Fruit fly (Drosophila melanogaster): Measurements from ENCODE around the gene CG13625.

The CG13625 gene

dm6 chr3R:24555150-24555549 is 29.8 kb downstream of the CG13625 start (continued):
- TF ChIP-seq cg (GFP tag; optimal IDR thresholded peaks at IDR 0.05) (no peak), Ptx1 (GFP tag; IDR thresholded peaks at IDR 0.05) (no peak), chif (GFP tag; optimal IDR thresholded peaks at IDR 0.05) (no peak), CG15514 (GFP tag; optimal IDR thresholded peaks at IDR 0.05) (no peak), stc (GFP tag; IDR thresholded peaks at IDR 0.05) (no peak), CG7963 (GFP tag; IDR thresholded peaks at IDR 0.05; ENCODE audit: partially characterized antibody) (peak; percentile 50; the same call in 1 of the 3 replicates), CG13287 (GFP tag; IDR thresholded peaks at IDR 0.05; ENCODE audit: partially characterized antibody) (no peak), amos (GFP tag; IDR thresholded peaks at IDR 0.05; ENCODE audit: partially characterized antibody) (peak; percentile 82; the same call in 1 of the 2 replicates), Pdp1 (GFP tag; optimal IDR thresholded peaks at IDR 0.05) (peak in 1 of 2 experiments; percentile 69), CG14860 (GFP tag; IDR thresholded peaks at IDR 0.05; ENCODE audit: partially characterized antibody) (peak; percentile 58; the same call in 1 of the 3 replicates), CG16813 (GFP tag; IDR thresholded peaks at IDR 0.05; ENCODE audit: partially characterized antibody) (peak; percentile 83), mld (GFP tag; IDR thresholded peaks at IDR 0.05; ENCODE audit: partially characterized antibody) (peak; percentile 83; the same call in 2 of the 3 replicates), CG17361 (GFP tag; IDR thresholded peaks at IDR 0.05) (no peak)

DNA sequence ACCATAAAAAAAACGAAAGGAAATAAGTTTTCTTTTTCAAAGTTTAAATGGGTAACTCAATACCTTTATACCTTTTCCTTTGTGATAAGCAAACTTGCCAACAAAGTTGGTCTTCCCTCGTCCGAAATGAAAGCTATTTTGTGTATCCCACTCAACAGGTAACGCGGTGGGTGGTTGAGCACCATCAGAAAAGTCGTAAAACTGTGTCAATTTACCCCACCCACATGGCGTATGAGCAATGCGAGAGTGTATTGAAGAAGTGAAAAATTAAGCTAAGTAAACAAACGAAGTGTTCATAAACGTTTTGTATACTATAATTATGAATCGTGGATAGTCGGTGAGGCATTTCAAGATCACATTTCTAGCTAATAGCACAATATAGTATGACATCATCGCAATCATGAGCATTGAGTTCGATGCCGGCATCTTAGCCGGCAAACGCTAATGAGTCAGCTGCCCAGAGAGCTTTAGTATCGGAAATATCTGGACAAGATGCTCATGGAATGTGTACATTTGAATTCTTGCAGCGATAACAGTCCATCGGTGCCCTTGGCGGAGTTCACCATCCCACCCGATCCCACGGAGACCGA is 34.1 kb downstream of the CG13625 start:
- TF ChIP-seq Hr51 (GFP tag; optimal IDR thresholded peaks at IDR 0.05) = no peak
- peak; percentile 34 for TF ChIP-seq CG12769 (tag; optimal IDR thresholded peaks at IDR 0.05)
- TF ChIP-seq chinmo (GFP tag; IDR thresholded peaks at IDR 0.05; ENCODE audit: partially characterized antibody) = 0 out of 4 replicates have a peak, but pooled peaks have one; percentile 68
- no peak for TF ChIP-seq Lhr (GFP tag; optimal IDR thresholded peaks at IDR 0.05)
- peak; percentile 39 for TF ChIP-seq sens (GFP tag)
- TF ChIP-seq scrt (GFP tag; optimal IDR thresholded peaks at IDR 0.05) = peak; percentile 50
- TF ChIP-seq sd (tag; optimal IDR thresholded peaks at IDR 0.05) = peak; percentile 86
- 0 out of 2 replicates have a peak, but pooled peaks have one; percentile 23 for TF ChIP-seq Atf6 (GFP tag; IDR thresholded peaks at IDR 0.05)
- TF ChIP-seq CG7556 (GFP tag; optimal IDR thresholded peaks at IDR 0.05) = no peak
- no peak for TF ChIP-seq shn (GFP tag; optimal IDR thresholded peaks at IDR 0.05)
- TF ChIP-seq Hand (GFP tag; optimal IDR thresholded peaks at IDR 0.05) = no peak

- TF ChIP-seq CG4730 (GFP tag; IDR thresholded peaks at IDR 0.05) = peak; percentile 7; the same call in 1 of the 2 replicates
- TF ChIP-seq sd (tag; optimal IDR thresholded peaks at IDR 0.05) = peak; percentile 81
- 0 out of 2 replicates have a peak, but pooled peaks have one; percentile 28 for TF ChIP-seq vvl (GFP tag; IDR thresholded peaks at IDR 0.05)
- TF ChIP-seq CG2129 (GFP tag; IDR thresholded peaks at IDR 0.05; ENCODE audit: partially characterized antibody) = no peak
- TF ChIP-seq CG7786 (GFP tag; optimal IDR thresholded peaks at IDR 0.05) = no peak
- TF ChIP-seq bsh (GFP tag; optimal IDR thresholded peaks at IDR 0.05) = peak in 1 of 2 experiments; percentile 25
- TF ChIP-seq Awh (GFP tag; IDR thresholded peaks at IDR 0.05) = no peak
- TF ChIP-seq C15 (GFP tag; IDR thresholded peaks at IDR 0.05) = no peak
- peak; percentile 7 for TF ChIP-seq CG10543 (GFP tag; optimal IDR thresholded peaks at IDR 0.05)
- TF ChIP-seq Trl (optimal IDR thresholded peaks at IDR 0.05) = peak in 1 of 2 experiments; percentile 39
- TF ChIP-seq Trl (GFP tag; optimal IDR thresholded peaks at IDR 0.05) = no peak
- TF ChIP-seq abd-A (tag; optimal IDR thresholded peaks at IDR 0.05) = peak; percentile 89
- TF ChIP-seq ftz-f1 (GFP tag; optimal IDR thresholded peaks at IDR 0.05) = peak; percentile 20
- no peak for TF ChIP-seq CG8290 (GFP tag; optimal IDR thresholded peaks at IDR 0.05)
- TF ChIP-seq CG8290 (tag; optimal IDR thresholded peaks at IDR 0.05) = peak in 1 of 2 experiments; percentile 3
- no peak for TF ChIP-seq sug (tag; optimal IDR thresholded peaks at IDR 0.05)
- TF ChIP-seq CG8089 (GFP tag; optimal IDR thresholded peaks at IDR 0.05) = no peak
- 0 out of 3 replicates have a peak, but pooled peaks have one; percentile 27 for TF ChIP-seq CG7963 (GFP tag; IDR thresholded peaks at IDR 0.05; ENCODE audit: partially characterized antibody)
- TF ChIP-seq dati (GFP tag; IDR thresholded peaks at IDR 0.05) = no peak
- peak; percentile 15 for TF ChIP-seq sqz (GFP tag; optimal IDR thresholded peaks at IDR 0.05)
- peak; percentile 82 for TF ChIP-seq CG12769 (tag; optimal IDR thresholded peaks at IDR 0.05)
- peak; percentile 47 for TF ChIP-seq mirr (GFP tag; optimal IDR thresholded peaks at IDR 0.05)
- TF ChIP-seq CG2678 (tag; optimal IDR thresholded peaks at IDR 0.05) = no peak
- no peak for TF ChIP-seq CG13296 (GFP tag; optimal IDR thresholded peaks at IDR 0.05)
- no peak for TF ChIP-seq trem (tag; optimal IDR thresholded peaks at IDR 0.05)
These were observed 35.1 kb downstream of the CG13625 start for dm6 chr3R:24549834-24550233.

All from whole organism, embryonic.